Worm (Caenorhabditis elegans) whole organism, late embryonic: ENCODE data around the gene F58B6.1.

Experiments
- C38D4.7 ChIP-seq: fragments of 200-800 bp; sonication (Bioruptor generic); optimal IDR thresholded peaks from 2 replicates; lab custom pipeline; 2018; ENCODE audit warnings: mild to moderate bottlenecking, missing genetic modification characterization, moderate library complexity, missing compliant biosample characterization
- K02D7.2 ChIP-seq: sonication (generic microtip); optimal IDR thresholded peaks from 2 replicates; lab custom pipeline; 2017; ENCODE audit warnings: mild to moderate bottlenecking, missing genetic modification characterization, missing compliant biosample characterization
- Y22D7AL.16 ChIP-seq: sonication (generic microtip); optimal IDR thresholded peaks from 2 replicates; lab custom pipeline; 2016; ENCODE audit warnings: missing genetic modification characterization, missing compliant biosample characterization
- ahr-1 ChIP-seq: sonication (generic microtip); optimal IDR thresholded peaks from 2 replicates; lab custom pipeline; 2016; ENCODE audit warnings: missing genetic modification characterization, missing compliant biosample characterization
- ama-1 ChIP-seq: fragments of 150-350 bp; optimal IDR thresholded peaks from 2 replicates; lab custom pipeline; 2014
- ceh-14 ChIP-seq: sonication (generic microtip); optimal IDR thresholded peaks from 2 replicates; lab custom pipeline; 2016; ENCODE audit warnings: missing genotype, missing genetic modification characterization, missing compliant biosample characterization
- ceh-24 ChIP-seq: sonication (generic microtip); optimal IDR thresholded peaks from 2 replicates; lab custom pipeline; 2016; ENCODE audit warnings: mild to moderate bottlenecking, missing genetic modification characterization, missing compliant biosample characterization
- ceh-30 ChIP-seq: fragments of 150-350 bp; optimal IDR thresholded peaks from 2 replicates; lab custom pipeline; 2014; ENCODE audit warnings: missing biosample characterization, missing genetic modification characterization
- ceh-31 ChIP-seq: sonication (generic microtip); optimal IDR thresholded peaks from 2 replicates; lab custom pipeline; 2016; ENCODE audit warnings: missing genetic modification characterization, missing compliant biosample characterization
- ceh-34 ChIP-seq: sonication (generic microtip); optimal IDR thresholded peaks from 2 replicates; lab custom pipeline; 2016; ENCODE audit warnings: mild to moderate bottlenecking, missing genetic modification characterization, missing compliant biosample characterization
- ceh-45 ChIP-seq: fragments of 200-800 bp; sonication (Bioruptor generic); IDR thresholded peaks from 2 replicates; pipeline ENCODE4 v1.3.6; 2022; ENCODE audit warnings: missing genetic modification reagents, missing genetic modification characterization, missing compliant biosample characterization
- ceh-48 ChIP-seq: sonication (generic microtip); optimal IDR thresholded peaks from 2 replicates; lab custom pipeline; 2016; ENCODE audit warnings: missing genetic modification characterization, inconsistent platforms, missing compliant biosample characterization
- ceh-9 ChIP-seq: sonication (generic microtip); optimal IDR thresholded peaks from 2 replicates; lab custom pipeline; 2016; ENCODE audit warnings: mild to moderate bottlenecking, missing genetic modification characterization, inconsistent platforms, missing compliant biosample characterization
- dmd-4 ChIP-seq: sonication (generic microtip); optimal IDR thresholded peaks from 2 replicates; lab custom pipeline; 2016; ENCODE audit warnings: borderline replicate concordance, missing genetic modification characterization, missing compliant biosample characterization
- dve-1 ChIP-seq: sonication (generic microtip); optimal IDR thresholded peaks from 2 replicates; lab custom pipeline; 2017; ENCODE audit warnings: antibody characterized with exemption, mild to moderate bottlenecking, missing genetic modification characterization, missing compliant biosample characterization
- ets-4 ChIP-seq: sonication (generic microtip); optimal IDR thresholded peaks from 2 replicates; lab custom pipeline; 2016; ENCODE audit warnings: missing genetic modification characterization, missing compliant biosample characterization
- fkh-6 ChIP-seq: sonication (generic microtip); optimal IDR thresholded peaks from 2 replicates; lab custom pipeline; 2016; ENCODE audit warnings: missing genetic modification characterization, missing compliant biosample characterization
- hlh-13 ChIP-seq: fragments of 200-800 bp; sonication (Bioruptor generic); optimal IDR thresholded peaks from 2 replicates; lab custom pipeline; 2018; ENCODE audit warnings: mild to moderate bottlenecking, missing genetic modification characterization, missing compliant biosample characterization
- hlh-6 ChIP-seq: sonication (generic microtip); optimal IDR thresholded peaks from 2 replicates; lab custom pipeline; 2016; ENCODE audit warnings: missing genotype, missing genetic modification characterization, missing compliant biosample characterization
- hlh-8 ChIP-seq: sonication (generic microtip); optimal IDR thresholded peaks from 2 replicates; lab custom pipeline; 2016; ENCODE audit warnings: missing genotype, missing genetic modification characterization, missing compliant biosample characterization
- lim-6 ChIP-seq: sonication (generic microtip); optimal IDR thresholded peaks from 2 replicates; lab custom pipeline; 2016; ENCODE audit warnings: missing genetic modification characterization, missing compliant biosample characterization
- lin-11 ChIP-seq: fragments of 200-800 bp; sonication (Bioruptor generic); optimal IDR thresholded peaks from 2 replicates; lab custom pipeline; 2018; ENCODE audit warnings: mild to moderate bottlenecking, missing genetic modification characterization, missing compliant biosample characterization
- nfya-1 ChIP-seq: sonication (generic microtip); optimal IDR thresholded peaks from 2 replicates; lab custom pipeline; 2017; ENCODE audit warnings: missing genetic modification characterization, mild to moderate bottlenecking, missing compliant biosample characterization, antibody characterized with exemption, moderate library complexity
- nhr-232 ChIP-seq: sonication (generic microtip); optimal IDR thresholded peaks from 2 replicates; lab custom pipeline; 2016; ENCODE audit warnings: missing genetic modification characterization, missing compliant biosample characterization
- npax-4 ChIP-seq: sonication (generic microtip); optimal IDR thresholded peaks from 2 replicates; lab custom pipeline; 2016; ENCODE audit warnings: missing genetic modification characterization, missing compliant biosample characterization
- odd-2 ChIP-seq: sonication (generic microtip); optimal IDR thresholded peaks from 2 replicates; lab custom pipeline; 2017; ENCODE audit warnings: antibody characterized with exemption, mild to moderate bottlenecking, missing genetic modification characterization, missing compliant biosample characterization
- pat-9 ChIP-seq: fragments of 200-800 bp; sonication (Bioruptor generic); optimal IDR thresholded peaks from 2 replicates; lab custom pipeline; 2018; ENCODE audit warnings: mild to moderate bottlenecking, missing genetic modification characterization, moderate library complexity, missing compliant biosample characterization
- pqm-1 ChIP-seq: sonication (generic microtip); optimal IDR thresholded peaks from 2 replicates; lab custom pipeline; 2016; ENCODE audit warnings: missing genetic modification characterization, missing compliant biosample characterization
- ref-2 ChIP-seq: sonication (generic microtip); optimal IDR thresholded peaks from 2 replicates; lab custom pipeline; 2016; ENCODE audit warnings: missing genetic modification characterization, missing compliant biosample characterization
- sox-4 ChIP-seq: sonication (generic microtip); optimal IDR thresholded peaks from 2 replicates; lab custom pipeline; 2017; ENCODE audit warnings: mild to moderate bottlenecking, missing genetic modification characterization, inconsistent platforms, missing compliant biosample characterization
- syd-9 ChIP-seq: sonication (generic microtip); optimal IDR thresholded peaks from 2 replicates; lab custom pipeline; 2016; ENCODE audit warnings: mild to moderate bottlenecking, missing genetic modification characterization, moderate library complexity, missing compliant biosample characterization
- tbx-7 ChIP-seq: sonication (generic microtip); optimal IDR thresholded peaks from 2 replicates; lab custom pipeline; 2016; ENCODE audit warnings: missing genotype, missing genetic modification characterization, missing compliant biosample characterization
- ttx-3 ChIP-seq: sonication (generic microtip); optimal IDR thresholded peaks from 2 replicates; lab custom pipeline; 2016; ENCODE audit warnings: missing genetic modification reagents, missing genetic modification characterization, missing compliant biosample characterization
- unc-3 ChIP-seq, 2 experiments: fragments of 200-800 bp in 1 of 2; sonication (Bioruptor generic) in 1 of 2; sonication (generic microtip) in 1 of 2; conservative IDR thresholded peaks in 1 of 2; optimal IDR thresholded peaks in 1 of 2; 2 replicates each; pipeline versions ENCODE4 v1.3.6 to Lab custom; 2016 to 2022; ENCODE audit warnings: missing compliant biosample characterization in 2 of 2, missing genetic modification characterization in 2 of 2, missing genetic modification reagents in 1 of 2
- unc-42 ChIP-seq: sonication (generic microtip); optimal IDR thresholded peaks from 2 replicates; lab custom pipeline; 2016; ENCODE audit warnings: missing genotype, missing genetic modification characterization, missing compliant biosample characterization
- unc-55 ChIP-seq: sonication (generic microtip); optimal IDR thresholded peaks from 2 replicates; lab custom pipeline; 2017; ENCODE audit warnings: missing biosample characterization, missing genetic modification reagents, missing genetic modification characterization
- unc-86 ChIP-seq: sonication (generic microtip); optimal IDR thresholded peaks from 2 replicates; lab custom pipeline; 2016; ENCODE audit warnings: missing genetic modification characterization, missing compliant biosample characterization
- zip-5 ChIP-seq: sonication (generic microtip); optimal IDR thresholded peaks from 2 replicates; lab custom pipeline; 2016; ENCODE audit warnings: missing genetic modification characterization, missing compliant biosample characterization
- ztf-16 ChIP-seq: sonication (generic microtip); optimal IDR thresholded peaks from 2 replicates; lab custom pipeline; 2017; ENCODE audit warnings: missing genetic modification characterization, missing compliant biosample characterization

The F58B6.1 gene

ce11 chrIII:1122239-1122638, 6.5 kb upstream of the F58B6.1 start (continued):
- peak; percentile 60 for TF ChIP-seq ref-2 (tag; lab: Kevin White, UChicago)
- TF ChIP-seq unc-42 (tag; lab: Kevin White, UChicago) = no peak
- no peak for TF ChIP-seq tbx-7 (tag; lab: Kevin White, UChicago)
- peak; percentile 34 for TF ChIP-seq ttx-3 (tag; lab: Kevin White, UChicago)
- TF ChIP-seq dve-1 = no peak
- TF ChIP-seq ceh-9 (tag; lab: Kevin White, UChicago) = peak; percentile 31
- no peak for TF ChIP-seq lim-6 (tag; lab: Kevin White, UChicago)
- peak; percentile 55; the same call in 1 of the 2 replicates for TF ChIP-seq unc-3 (GFP tag; conservative IDR thresholded peaks at IDR 0.05; lab: Robert Waterston, UW)
- peak; percentile 11 for TF ChIP-seq unc-3 (tag; optimal IDR thresholded peaks at IDR 0.05; lab: Kevin White, UChicago)

- no peak for TF ChIP-seq hlh-8 (tag; lab: Kevin White, UChicago)
- no peak for TF ChIP-seq ceh-34 (tag; lab: Kevin White, UChicago)
- TF ChIP-seq ceh-24 (tag; lab: Kevin White, UChicago) = no peak
- TF ChIP-seq hlh-6 (tag; lab: Kevin White, UChicago) = no peak
- TF ChIP-seq ceh-14 (tag; lab: Kevin White, UChicago) = no peak
- no peak for TF ChIP-seq ceh-45 (GFP tag; lab: Robert Waterston, UW)
- no peak for TF ChIP-seq nfya-1 (tag; lab: Kevin White, UChicago)
- no peak for TF ChIP-seq zip-5
These were observed 12.8 kb downstream of the F58B6.1 start, which contains the start of gene exc-6 for ce11 chrIII:1102908-1103307. exc-6 (plus strand) TSS chrIII:1103208.

ce11 chrIII:1099523-1099922, 16.2 kb downstream of the F58B6.1 start:
- TF ChIP-seq unc-42 (tag; lab: Kevin White, UChicago) (no peak), dve-1 (peak; percentile 92)

DNA sequence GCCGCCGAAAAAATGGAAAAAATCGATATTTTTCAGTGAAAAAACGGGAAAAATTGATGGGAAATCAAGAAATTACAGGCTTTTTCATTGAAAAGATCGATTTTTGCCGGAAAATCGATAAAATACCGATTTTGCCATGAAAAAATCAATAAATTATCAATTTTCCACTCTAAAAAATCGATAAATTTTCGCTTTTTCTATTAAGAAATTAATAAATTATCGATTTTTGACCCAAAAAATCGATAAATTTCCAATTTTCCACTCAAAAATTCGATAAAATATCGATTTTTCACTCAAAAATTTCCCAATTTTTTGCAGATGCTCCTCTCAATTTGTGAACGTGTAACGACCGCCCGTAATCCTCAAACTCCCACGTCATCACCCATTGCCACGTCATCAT, 21.3 kb downstream of the F58B6.1 start:
- peak; percentile 30 for TF ChIP-seq ceh-48
- TF ChIP-seq ets-4 = no peak
- TF ChIP-seq unc-86 = no peak
- TF ChIP-seq K02D7.2 (tag; lab: Kevin White, UChicago) = no peak

DNA sequence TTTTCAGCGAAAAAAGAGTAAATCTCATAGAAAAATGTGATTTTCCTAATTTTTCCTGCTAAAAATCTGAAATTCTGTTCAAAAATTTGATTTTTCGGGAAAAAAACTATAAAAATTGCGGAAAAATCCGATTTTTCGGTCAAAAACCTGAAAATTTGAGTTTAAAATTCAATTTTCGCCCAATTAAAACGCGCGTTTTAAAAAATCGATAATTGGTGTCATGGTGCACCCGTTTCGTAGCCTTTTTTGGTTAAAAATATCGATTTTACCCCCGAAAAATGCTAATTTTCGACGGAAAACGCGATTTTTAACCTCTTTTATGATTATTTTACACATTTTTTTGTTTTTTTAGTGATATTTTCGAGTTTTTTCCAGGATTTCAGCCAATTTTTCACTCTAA, 30.8 kb downstream of the F58B6.1 start:
- TF ChIP-seq sox-4 (no peak), ahr-1 (tag; lab: Kevin White, UChicago) (no peak), ceh-48 (peak; percentile 69), syd-9 (tag; lab: Kevin White, UChicago) (no peak), ttx-3 (tag; lab: Kevin White, UChicago) (no peak), pat-9 (no peak), npax-4 (tag; lab: Kevin White, UChicago) (no peak), nhr-232 (tag; lab: Kevin White, UChicago) (no peak)

DNA sequence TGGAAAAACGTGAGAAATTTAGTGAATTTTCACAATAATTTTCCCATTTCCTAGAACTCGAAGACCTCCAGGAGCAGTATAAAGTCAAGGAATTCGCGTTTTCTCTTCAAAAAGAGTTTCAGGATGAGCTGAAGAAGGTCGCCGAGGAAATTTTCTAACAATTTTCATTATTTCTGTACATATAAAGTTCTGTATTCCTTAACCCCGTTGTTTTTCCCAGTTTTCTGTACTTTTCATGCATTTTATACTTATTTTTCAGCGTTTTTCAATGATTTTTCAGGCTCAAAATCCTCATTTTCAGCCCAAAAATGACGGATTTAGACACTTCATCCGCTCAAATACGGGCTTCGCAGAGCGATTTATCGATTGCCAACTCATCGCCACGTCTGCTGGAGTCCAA, 34.6 kb downstream of the F58B6.1 start, which contains the start of gene par-2:
Gene par-2, plus strand, starts transcription at position 301 of the 400 bp plus-strand sequence.
- TF ChIP-seq dmd-4 (tag; lab: Kevin White, UChicago) = no peak
- TF ChIP-seq ama-1 (lab: Kevin White, UChicago) = no peak
- no peak for TF ChIP-seq pqm-1 (tag; lab: Kevin White, UChicago)
- no peak for TF ChIP-seq ref-2 (tag; lab: Kevin White, UChicago)
- TF ChIP-seq unc-3 (GFP tag; conservative IDR thresholded peaks at IDR 0.05; lab: Robert Waterston, UW) = no peak
- TF ChIP-seq unc-3 (tag; optimal IDR thresholded peaks at IDR 0.05; lab: Kevin White, UChicago) = no peak
- no peak for TF ChIP-seq unc-42 (tag; lab: Kevin White, UChicago)
- TF ChIP-seq nhr-232 (tag; lab: Kevin White, UChicago) = no peak

DNA sequence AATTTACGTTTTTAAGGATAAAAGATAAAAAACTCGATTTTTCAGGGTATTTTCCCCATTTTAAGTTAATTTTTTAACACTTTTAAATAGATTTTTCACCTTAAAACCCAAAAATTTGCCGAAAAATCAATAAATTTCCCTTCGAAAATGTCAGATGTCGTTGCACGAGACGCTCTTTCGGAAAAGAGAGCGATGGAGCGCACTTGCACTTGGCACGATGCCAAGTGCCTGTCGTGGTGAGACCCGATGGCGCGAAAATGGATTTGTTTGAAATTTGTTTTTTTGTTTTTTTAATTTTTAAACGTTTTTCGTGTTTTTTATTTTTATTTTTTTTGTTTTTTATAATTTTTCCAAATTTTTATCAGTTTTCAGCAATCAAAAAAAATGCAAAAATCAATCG, 35.2 kb downstream of the F58B6.1 start, which contains the start of the genes rab-18 and kbp-4:
Gene rab-18, minus strand, starts transcription at position 240 of the 400 bp plus-strand sequence.
Gene kbp-4, plus strand, starts transcription at position 366 of the 400 bp plus-strand sequence.
- no peak for TF ChIP-seq pat-9
- TF ChIP-seq fkh-6 = no peak
- TF ChIP-seq ets-4 = peak; percentile 7
- TF ChIP-seq unc-3 (GFP tag; conservative IDR thresholded peaks at IDR 0.05; lab: Robert Waterston, UW) = no peak
- peak; percentile 7 for TF ChIP-seq unc-3 (tag; optimal IDR thresholded peaks at IDR 0.05; lab: Kevin White, UChicago)
- peak; percentile 49 for TF ChIP-seq ceh-30 (tag; lab: Kevin White, UChicago)
- peak; percentile 9 for TF ChIP-seq ztf-16 (tag; lab: Kevin White, UChicago)
- TF ChIP-seq nfya-1 (tag; lab: Kevin White, UChicago) = peak; percentile 88
- TF ChIP-seq lin-11 (tag; lab: Kevin White, UChicago) = no peak
- peak; percentile 61 for TF ChIP-seq ceh-34 (tag; lab: Kevin White, UChicago)
- TF ChIP-seq odd-2 = peak; percentile 26
- peak; percentile 90 for TF ChIP-seq ceh-48
- TF ChIP-seq ceh-31 (tag; lab: Kevin White, UChicago) = peak; percentile 56
- TF ChIP-seq K02D7.2 (tag; lab: Kevin White, UChicago) = no peak
- TF ChIP-seq C38D4.7 (GFP tag; lab: Kevin White, UChicago) = no peak
- no peak for TF ChIP-seq hlh-13 (GFP tag; lab: Kevin White, UChicago)
- no peak for TF ChIP-seq Y22D7AL.16 (tag; lab: Kevin White, UChicago)
- peak; percentile 35 for TF ChIP-seq unc-42 (tag; lab: Kevin White, UChicago)
- TF ChIP-seq unc-55 (GFP tag; lab: Kevin White, UChicago) = peak; percentile 36
